Worm (Caenorhabditis elegans): Measurements from ENCODE around the gene pde-12.

ce11 chrIII:10810837-10811814, 33.7 kb downstream of the pde-12 start:
- TF ChIP-seq snpc-3.4 (tag; optimal IDR thresholded peaks at IDR 0.05) (no peak), ama-1 (optimal IDR thresholded peaks at IDR 0.05) (no peak), ama-1 (GFP tag; optimal IDR thresholded peaks at IDR 0.05) (peak in 1 of 2 experiments; percentile 78), sdz-38 (tag; optimal IDR thresholded peaks at IDR 0.05) (no peak), fkh-3 (tag; optimal IDR thresholded peaks at IDR 0.05) (no peak), pha-4 (tag; optimal IDR thresholded peaks at IDR 0.05) (no peak), unc-62 (GFP tag; optimal IDR thresholded peaks at IDR 0.05) (no peak), lsy-27 (tag; optimal IDR thresholded peaks at IDR 0.05; ENCODE audit: borderline replicate concordance, insufficient read depth) (no peak), B0261.1 (tag; optimal IDR thresholded peaks at IDR 0.05) (no peak)

Data from whole organism, young adult.